Worm (Caenorhabditis elegans): ENCODE results near the gene clec-256.

DNA sequence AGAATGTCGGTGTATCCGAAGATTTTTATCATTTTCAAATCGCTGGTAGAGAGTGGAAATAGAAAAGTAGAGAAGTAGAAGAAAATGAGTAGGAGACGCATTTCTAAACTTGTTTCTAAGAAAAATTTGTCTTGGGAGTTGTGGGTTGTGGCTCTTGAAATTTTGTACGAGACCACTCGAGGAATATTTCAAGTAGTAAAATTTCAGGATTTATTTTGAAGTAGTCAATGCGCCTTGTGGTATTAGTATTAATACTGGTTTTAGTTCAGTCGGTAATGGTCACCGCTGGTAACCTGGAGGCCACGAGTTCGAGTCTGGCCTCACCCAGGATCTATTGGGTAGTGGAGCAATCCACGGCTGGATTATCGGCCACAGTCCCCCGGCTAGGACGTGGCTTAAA, 22.8 kb upstream of the clec-256 start, which contains the start of gene clec-252:
- TF ChIP-seq aly-1 (tag; optimal IDR thresholded peaks at IDR 0.05): no peak
- TF ChIP-seq hmg-4 (GFP tag; optimal IDR thresholded peaks at IDR 0.05): no peak
- TF ChIP-seq ama-1 (optimal IDR thresholded peaks at IDR 0.05): no peak
